Fruit fly (Drosophila melanogaster) whole organism, embryonic: ENCODE results near the gene CG5191.

Experiments
- Awh ChIP-seq: fragments of 200-800 bp; sonication (Bioruptor generic); IDR thresholded peaks from 2 replicates; pipeline ENCODE4, ENCODE4 v1.3.6; 2022; ENCODE audit warnings: missing biosample characterization, missing genetic modification characterization
- B-H1 ChIP-seq: fragments of 200-800 bp; sonication (Bioruptor generic); IDR thresholded peaks from 3 replicates; pipeline ENCODE4 v1.3.6; 2022; ENCODE audit warnings: missing biosample characterization, missing genetic modification characterization
- CG11456 ChIP-seq: fragments of 200-800 bp; sonication (Bioruptor generic); IDR thresholded peaks from 3 replicates; pipeline ENCODE4 v1.3.6; 2022; ENCODE audit warnings: missing biosample characterization, missing genetic modification characterization
- CG13287 ChIP-seq: fragments of 200-800 bp; sonication (Bioruptor generic); IDR thresholded peaks from 2 replicates; pipeline ENCODE4 v1.3.6; 2022; ENCODE audit warnings: missing biosample characterization, missing genetic modification characterization; ENCODE audit not compliant: partially characterized antibody
- CG13775 ChIP-seq: fragments of 200-800 bp; sonication (Bioruptor generic); optimal IDR thresholded peaks from 3 replicates; lab custom pipeline; 2017; ENCODE audit warnings: missing biosample characterization, mild to moderate bottlenecking, missing genetic modification characterization
- CG17568 ChIP-seq: fragments of 200-800 bp; sonication (Bioruptor generic); optimal IDR thresholded peaks from 2 replicates; lab custom pipeline; 2018; ENCODE audit warnings: missing biosample characterization, mild to moderate bottlenecking, missing genetic modification characterization, moderate library complexity
- CG18011 ChIP-seq: fragments of 200-800 bp; sonication (Bioruptor generic); optimal IDR thresholded peaks from 2 replicates; lab custom pipeline; 2017; ENCODE audit warnings: missing biosample characterization, missing genetic modification characterization, mild to moderate bottlenecking, moderate library complexity, missing genotype
- CG2116 ChIP-seq: fragments of 200-800 bp; sonication (Bioruptor generic); optimal IDR thresholded peaks from 3 replicates; lab custom pipeline; 2018; ENCODE audit warnings: missing biosample characterization, mild to moderate bottlenecking, missing genetic modification characterization
- CG31224 ChIP-seq: fragments of 200-800 bp; sonication (Bioruptor generic); IDR thresholded peaks from 2 replicates; pipeline ENCODE4 v1.3.6; 2022; ENCODE audit warnings: missing biosample characterization, missing genetic modification characterization
- CG3407 ChIP-seq: fragments of 200-800 bp; sonication (Bioruptor generic); optimal IDR thresholded peaks from 2 replicates; lab custom pipeline; 2018; ENCODE audit warnings: missing biosample characterization, mild to moderate bottlenecking, missing genetic modification characterization
- CG34224 ChIP-seq: fragments of 200-800 bp; sonication (Bioruptor generic); IDR thresholded peaks from 3 replicates; pipeline ENCODE4 v1.3.6; 2022; ENCODE audit warnings: missing biosample characterization, missing genetic modification characterization; ENCODE audit not compliant: partially characterized antibody
- CG34376 ChIP-seq: fragments of 200-800 bp; sonication (Bioruptor generic); optimal IDR thresholded peaks from 2 replicates; lab custom pipeline; 2018; ENCODE audit warnings: missing biosample characterization, mild to moderate bottlenecking, missing genetic modification characterization
- CG6854 ChIP-seq: fragments of 200-800 bp; sonication (Bioruptor generic); optimal IDR thresholded peaks from 3 replicates; lab custom pipeline; 2017; ENCODE audit warnings: missing biosample characterization, mild to moderate bottlenecking, missing genetic modification characterization
- CG7928 ChIP-seq: fragments of 200-800 bp; sonication (Bioruptor generic); optimal IDR thresholded peaks from 2 replicates; lab custom pipeline; 2017; ENCODE audit warnings: missing biosample characterization, mild to moderate bottlenecking, missing genetic modification characterization
- CrebB ChIP-seq: fragments of 200-800 bp; sonication (Bioruptor generic); optimal IDR thresholded peaks from 3 replicates; lab custom pipeline; 2018; ENCODE audit warnings: missing biosample characterization, mild to moderate bottlenecking, missing genetic modification characterization
- Dll ChIP-seq: fragments of 200-800 bp; sonication (Bioruptor generic); IDR thresholded peaks from 4 replicates; pipeline ENCODE4 v1.3.6; 2022; ENCODE audit warnings: missing biosample characterization, missing genetic modification characterization; ENCODE audit not compliant: partially characterized antibody
- Doc2 ChIP-seq: fragments of 200-800 bp; sonication (Bioruptor generic); IDR thresholded peaks from 2 replicates; pipeline ENCODE4 v1.3.6; 2022; ENCODE audit warnings: missing biosample characterization, missing genetic modification characterization
- E2f1 ChIP-seq: fragments of 200-800 bp; sonication (Bioruptor generic); IDR thresholded peaks from 2 replicates; pipeline ENCODE4 v1.3.6; 2022; ENCODE audit warnings: missing biosample characterization, missing genetic modification characterization
- Gsc ChIP-seq: fragments of 200-800 bp; sonication (Bioruptor generic); IDR thresholded peaks from 2 replicates; pipeline ENCODE4 v1.3.6; 2022; ENCODE audit warnings: missing biosample characterization, missing genetic modification characterization
- HLH3B ChIP-seq: fragments of 200-800 bp; sonication (Bioruptor generic); IDR thresholded peaks from 2 replicates; pipeline ENCODE4 v1.3.6; 2022; ENCODE audit warnings: missing biosample characterization, missing genetic modification characterization
- HmgD ChIP-seq: fragments of 200-800 bp; sonication (Bioruptor generic); optimal IDR thresholded peaks from 3 replicates; lab custom pipeline; 2016; ENCODE audit warnings: missing biosample characterization, missing genetic modification characterization
- HmgZ ChIP-seq: fragments of 200-800 bp; sonication (Bioruptor generic); optimal IDR thresholded peaks from 2 replicates; lab custom pipeline; 2018; ENCODE audit warnings: missing biosample characterization, mild to moderate bottlenecking, missing genetic modification characterization
- Hr39 ChIP-seq: fragments of >200 bp; optimal IDR thresholded peaks from 2 replicates; lab custom pipeline; 2017
- Kr ChIP-seq: fragments of 200-800 bp; sonication (Bioruptor generic); optimal IDR thresholded peaks from 2 replicates; lab custom pipeline; 2017; ENCODE audit warnings: missing biosample characterization, mild to moderate bottlenecking, missing genetic modification characterization
- NC2α ChIP-seq: fragments of 200-800 bp; sonication (Bioruptor generic); optimal IDR thresholded peaks from 2 replicates; lab custom pipeline; 2016; ENCODE audit warnings: missing biosample characterization, missing genetic modification characterization
- Nf-YB ChIP-seq: fragments of 200-800 bp; sonication (Bioruptor generic); optimal IDR thresholded peaks from 3 replicates; lab custom pipeline; 2019; ENCODE audit warnings: missing biosample characterization, mild to moderate bottlenecking, missing genetic modification characterization, moderate library complexity
- Xrp1 ChIP-seq: fragments of 200-800 bp; sonication (Bioruptor generic); IDR thresholded peaks from 2 replicates; pipeline ENCODE4 v1.3.6; 2022; ENCODE audit warnings: missing biosample characterization, missing genetic modification characterization
- abd-A ChIP-seq: fragments of 200-800 bp; sonication (Bioruptor generic); optimal IDR thresholded peaks from 3 replicates; lab custom pipeline; 2019; ENCODE audit warnings: missing biosample characterization, mild to moderate bottlenecking, missing genetic modification characterization, moderate library complexity
- amos ChIP-seq: fragments of 200-800 bp; sonication (Bioruptor generic); IDR thresholded peaks from 2 replicates; pipeline ENCODE4 v1.3.6; 2022; ENCODE audit warnings: missing biosample characterization, missing genetic modification characterization; ENCODE audit not compliant: partially characterized antibody
- ap ChIP-seq: fragments of 200-800 bp; sonication (Bioruptor generic); IDR thresholded peaks from 2 replicates; pipeline ENCODE4 v1.3.6; 2022; ENCODE audit warnings: missing biosample characterization, missing genetic modification characterization
- cas ChIP-seq: fragments of 200-800 bp; sonication (Bioruptor generic); IDR thresholded peaks from 2 replicates; pipeline ENCODE4 v1.3.6; 2022; ENCODE audit warnings: missing biosample characterization, missing genetic modification characterization
- chif ChIP-seq, 2 experiments: fragments of 200-800 bp; sonication (Bioruptor generic); optimal IDR thresholded peaks; 3 replicates each; lab custom pipeline; 2016; ENCODE audit warnings: missing biosample characterization in 2 of 2, missing genetic modification characterization in 2 of 2
- croc ChIP-seq: fragments of 200-800 bp; sonication (Bioruptor generic); conservative IDR thresholded peaks from 3 replicates; pipeline ENCODE4 v1.3.6; 2022; ENCODE audit warnings: missing biosample characterization, missing genetic modification characterization
- dan ChIP-seq: fragments of 200-800 bp; sonication (Bioruptor generic); IDR thresholded peaks from 2 replicates; pipeline ENCODE4 v1.3.6; 2022; ENCODE audit warnings: missing biosample characterization, missing genetic modification characterization
- dmrt99B ChIP-seq: fragments of 200-800 bp; sonication (Bioruptor generic); optimal IDR thresholded peaks from 2 replicates; lab custom pipeline; 2018; ENCODE audit warnings: missing biosample characterization, mild to moderate bottlenecking, missing genetic modification characterization, moderate library complexity
- fd3F ChIP-seq: fragments of 200-800 bp; sonication (Bioruptor generic); optimal IDR thresholded peaks from 2 replicates; lab custom pipeline; 2018; ENCODE audit warnings: missing biosample characterization, mild to moderate bottlenecking, missing genetic modification characterization, moderate library complexity
- gcm2 ChIP-seq: fragments of 200-800 bp; sonication (Bioruptor generic); optimal IDR thresholded peaks from 2 replicates; lab custom pipeline; 2016; ENCODE audit warnings: missing biosample characterization, missing genetic modification characterization
- gem ChIP-seq: fragments of 200-800 bp; sonication (Bioruptor generic); optimal IDR thresholded peaks from 2 replicates; lab custom pipeline; 2019; ENCODE audit warnings: missing biosample characterization, mild to moderate bottlenecking, missing genetic modification characterization, moderate library complexity
- grn ChIP-seq: fragments of 200-800 bp; sonication (Bioruptor generic); optimal IDR thresholded peaks from 3 replicates; lab custom pipeline; 2017; ENCODE audit warnings: missing biosample characterization, missing genetic modification characterization
- klu ChIP-seq: fragments of 200-800 bp; sonication (Bioruptor generic); IDR thresholded peaks from 2 replicates; pipeline ENCODE4 v1.3.6; 2022; ENCODE audit warnings: missing biosample characterization, missing genetic modification characterization
- nerfin-2 ChIP-seq: fragments of 200-800 bp; sonication (Bioruptor generic); IDR thresholded peaks from 2 replicates; pipeline ENCODE4 v1.3.6; 2022; ENCODE audit warnings: missing biosample characterization, missing genetic modification characterization; ENCODE audit not compliant: partially characterized antibody
- phol ChIP-seq: fragments of 200-800 bp; sonication (Bioruptor generic); optimal IDR thresholded peaks from 3 replicates; lab custom pipeline; 2018; ENCODE audit warnings: missing biosample characterization, mild to moderate bottlenecking, missing genetic modification characterization, moderate library complexity
- pnt ChIP-seq: fragments of 200-800 bp; sonication (Bioruptor generic); optimal IDR thresholded peaks from 3 replicates; lab custom pipeline; 2016; ENCODE audit warnings: missing biosample characterization, missing genetic modification characterization
- rib ChIP-seq: fragments of 200-800 bp; sonication (Bioruptor generic); IDR thresholded peaks from 2 replicates; pipeline ENCODE4 v1.3.6; 2022; ENCODE audit warnings: missing biosample characterization, missing genetic modification characterization
- slou ChIP-seq: fragments of 200-800 bp; sonication (Bioruptor generic); optimal IDR thresholded peaks from 3 replicates; lab custom pipeline; 2016; ENCODE audit warnings: missing biosample characterization, missing genetic modification characterization
- ttk ChIP-seq: fragments of 200-800 bp; sonication (Bioruptor generic); IDR thresholded peaks from 2 replicates; pipeline ENCODE4 v2.1.2; 2022; ENCODE audit warnings: missing biosample characterization, missing genetic modification characterization
- unpg ChIP-seq: fragments of 200-800 bp; sonication (Bioruptor generic); optimal IDR thresholded peaks from 3 replicates; lab custom pipeline; 2018; ENCODE audit warnings: missing biosample characterization, mild to moderate bottlenecking, missing genetic modification characterization, moderate library complexity
- zfh1 ChIP-seq: fragments of 200-800 bp; sonication (Bioruptor generic); IDR thresholded peaks from 3 replicates; pipeline ENCODE4 v1.3.6; 2022; ENCODE audit warnings: missing biosample characterization, missing genetic modification characterization
- zfh2 ChIP-seq: fragments of 200-800 bp; sonication (Bioruptor generic); optimal IDR thresholded peaks from 2 replicates; lab custom pipeline; 2016; ENCODE audit warnings: missing biosample characterization, missing genetic modification characterization

Gene CG5191

dm6 chr3R:20594194-20595144 is 33.8 kb downstream of the CG5191 start (continued):
- TF ChIP-seq CG18011 (GFP tag; lab: Kevin White, UChicago) (peak; percentile 47), NC2α (GFP tag; lab: Kevin White, UChicago) (no peak), Dll (GFP tag; lab: Robert Waterston, UW) (no peak), CG7928 (GFP tag; lab: Kevin White, UChicago) (no peak), dmrt99B (tag; lab: Kevin White, UChicago) (peak; percentile 97), gem (tag; lab: Kevin White, UChicago) (peak; percentile 98), Awh (GFP tag; lab: Robert Waterston, UW) (peak; percentile 72), E2f1 (peak; percentile 83), Nf-YB (GFP tag; lab: Kevin White, UChicago) (peak; percentile 84), CG3407 (GFP tag; lab: Kevin White, UChicago) (peak; percentile 88), CrebB (no peak), CG34224 (no peak), HmgZ (tag; lab: Kevin White, UChicago) (peak; percentile 50), CG31224 (GFP tag; lab: Robert Waterston, UW) (peak; percentile 38; the same call in 1 of the 2 replicates), klu (peak; percentile 53), Xrp1 (GFP tag; lab: Robert Waterston, UW) (peak; percentile 94), chif (GFP tag; optimal IDR thresholded peaks at IDR 0.05; lab: Kevin White, UChicago) (peak in 1 of 2 experiments; percentile 21), Kr (GFP tag; lab: Kevin White, UChicago) (peak; percentile 93), dan (GFP tag; lab: Robert Waterston, UW) (no peak), gcm2 (GFP tag; lab: Kevin White, UChicago) (no peak), unpg (peak; percentile 94), pnt (GFP tag; lab: Kevin White, UChicago) (peak; percentile 3), zfh2 (GFP tag; lab: Kevin White, UChicago) (no peak), CG6854 (peak; percentile 41), Hr39 (lab: Kevin White, UChicago) (no peak), CG34376 (GFP tag; lab: Kevin White, UChicago) (peak; percentile 36), zfh1 (peak; percentile 80), CG11456 (GFP tag; lab: Robert Waterston, UW) (peak; percentile 71), abd-A (no peak), croc (peak; percentile 92), ttk (GFP tag; lab: Robert Waterston, UW) (peak; percentile 81), cas (GFP tag; lab: Robert Waterston, UW) (peak; percentile 11; the same call in 1 of the 2 replicates), B-H1 (GFP tag; lab: Robert Waterston, UW) (peak; percentile 10; the same call in 2 of the 3 replicates), Doc2 (0 out of 2 replicates have a peak, but pooled peaks have one; percentile 14), slou (GFP tag; lab: Kevin White, UChicago) (peak; percentile 67), amos (GFP tag; lab: Robert Waterston, UW) (no peak), HmgD (GFP tag; lab: Kevin White, UChicago) (no peak), HLH3B (GFP tag; lab: Robert Waterston, UW) (peak; percentile 79), CG2116 (GFP tag; lab: Kevin White, UChicago) (peak; percentile 50), Gsc (no peak; the same call in 1 of the 2 replicates), ap (GFP tag; lab: Robert Waterston, UW) (peak; percentile 64), CG13287 (no peak), rib (GFP tag; lab: Robert Waterston, UW) (peak; percentile 38; the same call in 1 of the 2 replicates), CG13775 (peak; percentile 85), grn (GFP tag; lab: Kevin White, UChicago) (no peak), nerfin-2 (no peak), CG17568 (GFP tag; lab: Kevin White, UChicago) (peak; percentile 50), fd3F (peak; percentile 72), phol (tag; lab: Kevin White, UChicago) (peak; percentile 97)
